Fruit fly (Drosophila melanogaster) Kc167 (cell line): ENCODE data around the gene CG42590.

Source experiments
- Sin3A ChIP-seq: fragments of >200 bp; optimal IDR thresholded peaks from 2 replicates; lab custom pipeline; 2018; ENCODE audit warnings: missing external identifiers
- insv ChIP-seq: fragments of >200 bp; optimal IDR thresholded peaks from 3 replicates; lab custom pipeline; 2018; ENCODE audit warnings: missing external identifiers
- psq ChIP-seq: fragments of >200 bp; optimal IDR thresholded peaks from 2 replicates; lab custom pipeline; 2017; ENCODE audit warnings: missing external identifiers
- ttk ChIP-seq: sonication (Bioruptor generic); optimal IDR thresholded peaks from 2 replicates; lab custom pipeline; 2017; ENCODE audit warnings: missing external identifiers

dm6 chr3L:8093553-8093952, 24.5 kb upstream of the CG42590 start:
- TF ChIP-seq insv (lab: Kevin White, UChicago) (no peak), ttk (lab: Kevin White, UChicago) (no peak), Sin3A (lab: Kevin White, UChicago) (no peak), psq (lab: Kevin White, UChicago) (no peak)
